Worm (Caenorhabditis elegans): ENCODE results near the gene dep-1.

DNA sequence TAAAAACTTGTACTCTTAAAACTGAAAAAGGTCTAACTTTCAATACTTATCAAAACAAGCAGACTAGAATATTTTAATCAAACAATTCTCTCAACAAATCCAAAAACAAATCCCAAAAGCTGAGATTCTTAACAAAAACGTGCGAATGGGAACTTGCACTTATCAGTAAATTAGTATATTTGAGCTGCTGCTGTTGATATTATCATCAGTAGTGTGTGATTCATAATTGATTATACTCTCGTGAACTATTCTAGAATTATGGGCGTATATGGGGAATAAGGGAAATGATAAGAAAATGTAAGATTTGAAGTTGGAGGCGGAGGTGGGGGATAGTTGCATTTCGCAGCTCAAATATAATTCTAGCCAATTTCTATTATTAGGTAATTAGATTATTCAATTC is 5.4 kb downstream of the dep-1 start:
- no peak for TF ChIP-seq him-1 (tag; optimal IDR thresholded peaks at IDR 0.05)
- TF ChIP-seq dao-5 (tag; optimal IDR thresholded peaks at IDR 0.05) = no peak

Measured in whole organism, L4/young adult.